Fruit fly (Drosophila melanogaster) S2 (cell line): ENCODE data around the gene SdhD.

ENCODE experiments used
- CG8478 ChIP-seq: fragments of >200 bp; optimal IDR thresholded peaks from 2 replicates; lab custom pipeline; 2018
- CTCF ChIP-seq, 2 experiments: fragments of >200 bp; optimal IDR thresholded peaks; 2 replicates each; lab custom pipeline; 2018

SdhD gene

dm6 chr3R:23760219-23761018, at the start of gene SdhD:
SdhD (minus strand) TSS chr3R:23760600.
- TF ChIP-seq CTCF (optimal IDR thresholded peaks at IDR 0.05; lab: Kevin White, UChicago) = no peak
- no peak for TF ChIP-seq CG8478 (lab: Kevin White, UChicago)

dm6 chr3R:23803668-23804067, 43.3 kb upstream of the SdhD start, which contains the start of gene CG34355:
CG34355 (plus strand) TSS chr3R:23803859.
- no peak for TF ChIP-seq CG8478 (lab: Kevin White, UChicago)
- TF ChIP-seq CTCF (optimal IDR thresholded peaks at IDR 0.05; lab: Kevin White, UChicago) = no peak

- TF ChIP-seq CTCF (optimal IDR thresholded peaks at IDR 0.05; lab: Kevin White, UChicago) (no peak), CG8478 (lab: Kevin White, UChicago) (no peak)
Measured at dm6 chr3R:23791491-23791890, 31.1 kb upstream of the SdhD start.

- no peak for TF ChIP-seq CTCF (optimal IDR thresholded peaks at IDR 0.05; lab: Kevin White, UChicago)
- TF ChIP-seq CG8478 (lab: Kevin White, UChicago) = no peak
Measured at dm6 chr3R:23790483-23791175, 30.2 kb upstream of the SdhD start.

- TF ChIP-seq CTCF (optimal IDR thresholded peaks at IDR 0.05; lab: Kevin White, UChicago) (no peak), CG8478 (lab: Kevin White, UChicago) (no peak)
Measured at dm6 chr3R:23789584-23789983, 29.2 kb upstream of the SdhD start.

dm6 chr3R:23788406-23789021, 28.1 kb upstream of the SdhD start:
- no peak for TF ChIP-seq CTCF (optimal IDR thresholded peaks at IDR 0.05; lab: Kevin White, UChicago)
- TF ChIP-seq CG8478 (lab: Kevin White, UChicago) = no peak

- TF ChIP-seq CG8478 (lab: Kevin White, UChicago) (no peak), CTCF (optimal IDR thresholded peaks at IDR 0.05; lab: Kevin White, UChicago) (no peak)
Measured at dm6 chr3R:23787632-23787960, 27.2 kb upstream of the SdhD start.

- no peak for TF ChIP-seq CG8478 (lab: Kevin White, UChicago)
- TF ChIP-seq CTCF (optimal IDR thresholded peaks at IDR 0.05; lab: Kevin White, UChicago) = no peak
Measured at dm6 chr3R:23786768-23787631, 26.6 kb upstream of the SdhD start.

dm6 chr3R:23784925-23785680, 24.7 kb upstream of the SdhD start:
- TF ChIP-seq CG8478 (lab: Kevin White, UChicago) = no peak
- TF ChIP-seq CTCF (optimal IDR thresholded peaks at IDR 0.05; lab: Kevin White, UChicago) = no peak

- no peak for TF ChIP-seq CG8478 (lab: Kevin White, UChicago)
- TF ChIP-seq CTCF (optimal IDR thresholded peaks at IDR 0.05; lab: Kevin White, UChicago) = no peak
Measured at dm6 chr3R:23783961-23784360, 23.6 kb upstream of the SdhD start.

dm6 chr3R:23783403-23783757, 23.0 kb upstream of the SdhD start:
- TF ChIP-seq CTCF (optimal IDR thresholded peaks at IDR 0.05; lab: Kevin White, UChicago) (no peak), CG8478 (lab: Kevin White, UChicago) (no peak)

dm6 chr3R:23782456-23783402, 22.3 kb upstream of the SdhD start:
- no peak for TF ChIP-seq CTCF (optimal IDR thresholded peaks at IDR 0.05; lab: Kevin White, UChicago)
- no peak for TF ChIP-seq CG8478 (lab: Kevin White, UChicago)
